Worm (Caenorhabditis elegans) whole organism, L2 larva: ENCODE results near the gene F58B4.5.

ENCODE experiments used
- Y55F3AM.14 ChIP-seq: fragments of 200-800 bp; sonication (Bioruptor generic); optimal IDR thresholded peaks from 2 replicates; lab custom pipeline; 2018; ENCODE audit warnings: mild to moderate bottlenecking, missing genetic modification characterization, missing compliant biosample characterization
- blmp-1 ChIP-seq: sonication (generic microtip); optimal IDR thresholded peaks from 2 replicates; lab custom pipeline; 2017; ENCODE audit warnings: missing genetic modification characterization, mild to moderate bottlenecking, missing compliant biosample characterization, antibody characterized with exemption, moderate library complexity; ENCODE audit not compliant: insufficient read depth
- ceh-16 ChIP-seq: fragments of 150-350 bp; optimal IDR thresholded peaks from 2 replicates; lab custom pipeline; 2014; ENCODE audit warnings: missing biosample characterization, missing genetic modification characterization
- lin-13 ChIP-seq: fragments of 150-350 bp; optimal IDR thresholded peaks from 2 replicates; lab custom pipeline; 2014; ENCODE audit warnings: missing biosample characterization, missing genetic modification reagents, missing genetic modification characterization
- mab-5 ChIP-seq: fragments of 150-350 bp; optimal IDR thresholded peaks from 2 replicates; lab custom pipeline; 2014; ENCODE audit warnings: missing biosample characterization, missing genetic modification characterization
- mdl-1 ChIP-seq, 2 experiments: fragments of 150-350 bp in 1 of 2; sonication (generic microtip) in 1 of 2; optimal IDR thresholded peaks; 2 replicates each; lab custom pipeline; 2017; ENCODE audit warnings: missing biosample characterization in 2 of 2, missing genetic modification characterization in 2 of 2
- nhr-21 ChIP-seq: fragments of 150-350 bp; optimal IDR thresholded peaks from 2 replicates; lab custom pipeline; 2014; ENCODE audit warnings: missing biosample characterization, missing genetic modification characterization
- nhr-23 ChIP-seq: fragments of 150-350 bp; optimal IDR thresholded peaks from 2 replicates; lab custom pipeline; 2014; ENCODE audit warnings: missing biosample characterization, missing genetic modification reagents, missing genetic modification characterization
- nhr-237 ChIP-seq: fragments of 150-350 bp; optimal IDR thresholded peaks from 2 replicates; lab custom pipeline; 2014; ENCODE audit warnings: missing biosample characterization, missing genetic modification characterization
- nhr-77 ChIP-seq: fragments of 150-350 bp; optimal IDR thresholded peaks from 2 replicates; lab custom pipeline; 2014; ENCODE audit warnings: missing biosample characterization, missing genetic modification characterization
- skn-1 ChIP-seq: sonication (generic microtip); optimal IDR thresholded peaks from 2 replicates; lab custom pipeline; 2017; ENCODE audit warnings: missing biosample characterization, missing genetic modification characterization
- zag-1 ChIP-seq: fragments of 150-350 bp; optimal IDR thresholded peaks from 2 replicates; lab custom pipeline; 2014; ENCODE audit warnings: missing biosample characterization, missing genetic modification characterization
- ztf-11 ChIP-seq: sonication (generic microtip); optimal IDR thresholded peaks from 2 replicates; lab custom pipeline; 2017; ENCODE audit warnings: missing biosample characterization, missing genetic modification characterization

ce11 chrV:10936681-10937080 is 4.2 kb downstream of the F58B4.5 start, which contains the start of gene F17C11.12:
- TF ChIP-seq ztf-11 (tag; lab: Kevin White, UChicago): no peak
- TF ChIP-seq nhr-23 (tag; lab: Kevin White, UChicago): no peak
- TF ChIP-seq nhr-77 (tag; lab: Kevin White, UChicago): no peak
- TF ChIP-seq Y55F3AM.14 (GFP tag; lab: Kevin White, UChicago): no peak
- no peak for TF ChIP-seq ceh-16 (tag; lab: Kevin White, UChicago)
- no peak for TF ChIP-seq lin-13 (GFP tag; lab: Kevin White, UChicago)
- no peak for TF ChIP-seq nhr-21 (tag; lab: Kevin White, UChicago)
- TF ChIP-seq nhr-237 (tag; lab: Kevin White, UChicago): no peak
- TF ChIP-seq skn-1: no peak
- no peak for TF ChIP-seq mdl-1 (tag; optimal IDR thresholded peaks at IDR 0.05; lab: Kevin White, UChicago)
- TF ChIP-seq zag-1: no peak
- no peak for TF ChIP-seq blmp-1 (tag; lab: Kevin White, UChicago)
- no peak for TF ChIP-seq mab-5 (tag; lab: Kevin White, UChicago)
